Worm (Caenorhabditis elegans) whole organism, L3 larva: ENCODE data around the gene catp-2.

ENCODE experiments used
- aly-2 ChIP-seq: fragments of 150-350 bp; optimal IDR thresholded peaks from 2 replicates; lab custom pipeline; 2014; ENCODE audit warnings: missing biosample characterization, missing genetic modification characterization
- ama-1 ChIP-seq: fragments of 150-350 bp; optimal IDR thresholded peaks from 2 replicates; lab custom pipeline; 2018
- ceh-16 ChIP-seq: sonication (generic microtip); optimal IDR thresholded peaks from 2 replicates; lab custom pipeline; 2017; ENCODE audit warnings: missing biosample characterization, missing genetic modification characterization
- ceh-28 ChIP-seq: fragments of 150-350 bp; optimal IDR thresholded peaks from 2 replicates; lab custom pipeline; 2014; ENCODE audit warnings: missing biosample characterization, missing genetic modification reagents, missing genetic modification characterization
- ceh-9 ChIP-seq: sonication (generic microtip); optimal IDR thresholded peaks from 2 replicates; lab custom pipeline; 2018; ENCODE audit warnings: missing biosample characterization, missing genetic modification characterization
- hmg-11 ChIP-seq: sonication (generic microtip); optimal IDR thresholded peaks from 2 replicates; lab custom pipeline; 2016; ENCODE audit warnings: missing genetic modification characterization, missing compliant biosample characterization
- lin-15B ChIP-seq: fragments of 150-350 bp; optimal IDR thresholded peaks from 2 replicates; lab custom pipeline; 2014; ENCODE audit warnings: missing biosample characterization, missing genetic modification characterization
- nhr-237 ChIP-seq: fragments of 150-350 bp; optimal IDR thresholded peaks from 2 replicates; lab custom pipeline; 2014; ENCODE audit warnings: missing biosample characterization, missing genetic modification characterization
- nhr-43 ChIP-seq: sonication (generic microtip); optimal IDR thresholded peaks from 2 replicates; lab custom pipeline; 2016; ENCODE audit warnings: mild to moderate bottlenecking, missing genetic modification characterization, missing compliant biosample characterization; ENCODE audit not compliant: poor library complexity, severe bottlenecking
- ztf-11 ChIP-seq: fragments of 150-350 bp; optimal IDR thresholded peaks from 2 replicates; lab custom pipeline; 2014; ENCODE audit warnings: missing biosample characterization, missing genetic modification characterization
- ztf-4 ChIP-seq: fragments of 150-350 bp; optimal IDR thresholded peaks from 2 replicates; lab custom pipeline; 2014; ENCODE audit warnings: missing biosample characterization, missing genetic modification characterization

catp-2 gene

ce11 chrV:4983091-4983490 is 48.6 kb downstream of the catp-2 start, which contains the start of gene srsx-13:
srsx-13 (minus strand) TSS chrV:4983191.
- TF ChIP-seq hmg-11 (tag; lab: Kevin White, UChicago) (no peak), nhr-43 (tag; lab: Kevin White, UChicago) (no peak), ama-1 (lab: Kevin White, UChicago) (no peak), ceh-28 (tag; lab: Kevin White, UChicago) (no peak), lin-15B (tag; lab: Kevin White, UChicago) (no peak)

DNA sequence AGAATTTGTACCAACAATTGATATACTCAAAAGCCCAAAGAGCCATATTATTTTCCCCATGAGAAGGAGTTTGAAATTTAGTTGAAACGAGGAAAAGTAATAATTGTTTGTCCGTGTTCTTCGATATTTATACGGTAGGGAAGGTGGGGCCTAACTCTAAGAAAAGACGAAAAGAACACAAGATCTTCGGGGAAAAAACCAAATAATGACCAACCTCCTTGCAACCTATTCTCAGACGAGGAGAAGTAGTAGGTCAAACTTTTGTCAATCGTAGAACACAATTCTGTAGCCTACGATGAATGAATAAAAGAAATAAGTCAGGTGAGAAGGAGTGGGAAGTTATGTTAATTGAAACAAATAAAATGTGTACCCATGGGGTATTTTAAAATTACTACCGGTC is 52.6 kb downstream of the catp-2 start, which contains the start of gene ncx-8:
ncx-8 (minus strand) TSS at position 101 of the 400 bp plus-strand sequence.
- TF ChIP-seq hmg-11 (tag; lab: Kevin White, UChicago) (no peak), ceh-16 (tag; lab: Kevin White, UChicago) (no peak), nhr-237 (tag; lab: Kevin White, UChicago) (no peak), ceh-9 (tag; lab: Kevin White, UChicago) (no peak), ztf-11 (tag; lab: Kevin White, UChicago) (no peak), ama-1 (lab: Kevin White, UChicago) (no peak), ztf-4 (no peak), aly-2 (tag; lab: Kevin White, UChicago) (no peak)
